Fruit fly (Drosophila melanogaster) whole organism, pupa: Measurements from ENCODE around the gene Snoo.

Experiments
- CG10348 ChIP-seq: fragments of 200-800 bp; sonication (Bioruptor generic); IDR thresholded peaks from 2 replicates; pipeline ENCODE4 v1.3.6; 2022; ENCODE audit warnings: missing biosample characterization, missing genetic modification characterization
- CG12605 ChIP-seq: fragments of 200-800 bp; sonication (Bioruptor generic); IDR thresholded peaks from 2 replicates; pipeline ENCODE4 v1.3.6; 2022; ENCODE audit warnings: missing biosample characterization, missing genetic modification characterization
- CG13204 ChIP-seq: fragments of 200-800 bp; sonication (Bioruptor generic); optimal IDR thresholded peaks from 2 replicates; lab custom pipeline; 2018; ENCODE audit warnings: missing biosample characterization, mild to moderate bottlenecking, missing genetic modification characterization, moderate library complexity
- CG14655 ChIP-seq: fragments of 200-800 bp; sonication (Bioruptor generic); optimal IDR thresholded peaks from 3 replicates; lab custom pipeline; 2017; ENCODE audit warnings: mild to moderate bottlenecking, missing biosample characterization, missing genetic modification reagents, missing genetic modification characterization
- CG15710 ChIP-seq: fragments of 200-800 bp; sonication (Bioruptor generic); optimal IDR thresholded peaks from 2 replicates; lab custom pipeline; 2018; ENCODE audit warnings: missing biosample characterization, mild to moderate bottlenecking, missing genetic modification characterization, moderate library complexity
- CG32121 ChIP-seq: fragments of 200-800 bp; sonication (Bioruptor generic); IDR thresholded peaks from 2 replicates; pipeline ENCODE4 v1.3.6; 2022; ENCODE audit warnings: missing biosample characterization, missing genetic modification characterization
- rn ChIP-seq: fragments of 200-800 bp; sonication (Bioruptor generic); IDR thresholded peaks from 2 replicates; pipeline ENCODE4 v1.3.6; 2022; ENCODE audit warnings: missing biosample characterization, missing genetic modification characterization

dm6 chr2L:7964611-7965010 is 19.4 kb downstream of the Snoo start:
- TF ChIP-seq CG10348 (GFP tag; lab: Robert Waterston, UW): peak; percentile 67
- TF ChIP-seq CG14655: peak; percentile 76
- peak; percentile 80 for TF ChIP-seq rn (GFP tag; lab: Robert Waterston, UW)
- TF ChIP-seq CG13204: peak; percentile 63
- peak; percentile 90 for TF ChIP-seq CG12605
- peak; percentile 66 for TF ChIP-seq CG15710 (tag; lab: Kevin White, UChicago)
- TF ChIP-seq CG32121: peak; percentile 94
